Worm (Caenorhabditis elegans) whole organism, L2 larva: Measurements from ENCODE around the gene droe-4.

ENCODE experiments used
- Y55F3AM.14 ChIP-seq: fragments of 200-800 bp; sonication (Bioruptor generic); optimal IDR thresholded peaks from 2 replicates; lab custom pipeline; 2018; ENCODE audit warnings: mild to moderate bottlenecking, missing genetic modification characterization, missing compliant biosample characterization
- ZK546.5 ChIP-seq: sonication (generic microtip); optimal IDR thresholded peaks from 2 replicates; lab custom pipeline; 2017; ENCODE audit warnings: missing biosample characterization, missing genetic modification characterization
- nhr-10 ChIP-seq: sonication (generic microtip); optimal IDR thresholded peaks from 2 replicates; lab custom pipeline; 2017; ENCODE audit warnings: missing biosample characterization, missing genetic modification characterization
- nhr-237 ChIP-seq: fragments of 150-350 bp; optimal IDR thresholded peaks from 2 replicates; lab custom pipeline; 2014; ENCODE audit warnings: missing biosample characterization, missing genetic modification characterization

ce11 chrV:13953191-13953590 lies 39.3 kb upstream of the droe-4 start, which contains the start of gene R10D12.8:
- TF ChIP-seq nhr-237 (tag; lab: Kevin White, UChicago) = no peak
- no peak for TF ChIP-seq nhr-10 (tag; lab: Kevin White, UChicago)
- TF ChIP-seq ZK546.5 (tag; lab: Kevin White, UChicago) = no peak
- no peak for TF ChIP-seq Y55F3AM.14 (GFP tag; lab: Kevin White, UChicago)
